Worm (Caenorhabditis elegans) whole organism, L1 larva: ENCODE data around the gene set-25.

Experiments
- C34B4.2 ChIP-seq: sonication (generic microtip); optimal IDR thresholded peaks from 2 replicates; lab custom pipeline; 2017; ENCODE audit warnings: mild to moderate bottlenecking, missing genetic modification characterization, missing compliant biosample characterization
- F16B12.6 ChIP-seq: fragments of 150-350 bp; optimal IDR thresholded peaks from 2 replicates; lab custom pipeline; 2014; ENCODE audit warnings: missing biosample characterization, missing genetic modification characterization
- Y116A8C.19 ChIP-seq: sonication (generic microtip); optimal IDR thresholded peaks from 2 replicates; lab custom pipeline; 2016; ENCODE audit warnings: missing compliant biosample characterization, missing genetic modification characterization, borderline replicate concordance
- aha-1 ChIP-seq: fragments of 150-350 bp; optimal IDR thresholded peaks from 2 replicates; lab custom pipeline; 2014; ENCODE audit warnings: missing biosample characterization, missing genetic modification characterization
- alr-1 ChIP-seq: fragments of 200-800 bp; sonication (Bioruptor generic); optimal IDR thresholded peaks from 2 replicates; lab custom pipeline; 2018; ENCODE audit warnings: borderline replicate concordance, mild to moderate bottlenecking, missing genetic modification characterization, missing compliant biosample characterization
- ama-1 ChIP-seq: fragments of 150-350 bp; optimal IDR thresholded peaks from 2 replicates; lab custom pipeline; 2014
- blmp-1 ChIP-seq: fragments of 150-350 bp; optimal IDR thresholded peaks from 2 replicates; lab custom pipeline; 2014; ENCODE audit warnings: missing biosample characterization, missing genetic modification characterization
- ceh-63 ChIP-seq: fragments of 200-800 bp; sonication (Bioruptor generic); optimal IDR thresholded peaks from 2 replicates; lab custom pipeline; 2018; ENCODE audit warnings: mild to moderate bottlenecking, missing genetic modification characterization, missing compliant biosample characterization
- ceh-82 ChIP-seq, 3 experiments: fragments of 150-350 bp in 1 of 3; sonication (generic microtip) in 2 of 3; optimal IDR thresholded peaks; 2 replicates each; lab custom pipeline; 2014 to 2017; ENCODE audit warnings: missing biosample characterization in 3 of 3, missing genetic modification characterization in 3 of 3
- ceh-90 ChIP-seq: sonication (generic microtip); optimal IDR thresholded peaks from 2 replicates; lab custom pipeline; 2016; ENCODE audit warnings: missing genetic modification characterization, missing compliant biosample characterization
- dsc-1 ChIP-seq: sonication (generic microtip); optimal IDR thresholded peaks from 2 replicates; lab custom pipeline; 2016; ENCODE audit warnings: mild to moderate bottlenecking, missing genetic modification characterization, missing compliant biosample characterization
- efl-1 ChIP-seq, 4 experiments: fragments of 150-350 bp; optimal IDR thresholded peaks in 3 of 4; peaks in 1 of 4; 1 replicate in 1 of 4; 2 replicates in 3 of 4; lab custom pipeline; 2014; ENCODE audit warnings: missing biosample characterization in 2 of 4, missing genetic modification characterization in 2 of 4, missing genetic modification reagents in 2 of 4
- efl-3 ChIP-seq: fragments of 200-800 bp; sonication (Bioruptor generic); optimal IDR thresholded peaks from 2 replicates; lab custom pipeline; 2018; ENCODE audit warnings: mild to moderate bottlenecking, missing genetic modification characterization, missing compliant biosample characterization
- egl-13 ChIP-seq: sonication (generic microtip); optimal IDR thresholded peaks from 2 replicates; lab custom pipeline; 2016; ENCODE audit warnings: missing genotype, missing genetic modification reagents, missing genetic modification characterization, missing compliant biosample characterization
- egl-27 ChIP-seq, 2 experiments: fragments of 150-350 bp in 1 of 2; sonication (generic microtip); optimal IDR thresholded peaks; 3 replicates each; lab custom pipeline; 2017 to 2018; ENCODE audit warnings: missing biosample characterization in 2 of 2, missing genetic modification characterization in 2 of 2, missing genetic modification reagents in 2 of 2
- elt-2 ChIP-seq: sonication (generic microtip); optimal IDR thresholded peaks from 2 replicates; lab custom pipeline; 2016; ENCODE audit warnings: missing genetic modification characterization, mild to moderate bottlenecking, inconsistent platforms, missing compliant biosample characterization, missing genetic modification reagents
- fkh-10 ChIP-seq: sonication (generic microtip); optimal IDR thresholded peaks from 2 replicates; lab custom pipeline; 2017; ENCODE audit warnings: missing biosample characterization, missing genetic modification reagents, missing genetic modification characterization
- fos-1 ChIP-seq: fragments of 150-350 bp; optimal IDR thresholded peaks from 2 replicates; lab custom pipeline; 2014; ENCODE audit warnings: missing biosample characterization, missing genetic modification characterization
- grh-1 ChIP-seq: fragments of 200-800 bp; sonication (Bioruptor generic); IDR thresholded peaks from 2 replicates; pipeline ENCODE4 v1.3.6; 2022; ENCODE audit warnings: missing genetic modification reagents, missing genetic modification characterization, missing compliant biosample characterization
- hlh-17 ChIP-seq: fragments of 200-800 bp; sonication (Bioruptor generic); optimal IDR thresholded peaks from 2 replicates; lab custom pipeline; 2018; ENCODE audit warnings: missing genetic modification characterization, mild to moderate bottlenecking, missing compliant biosample characterization, moderate library complexity, borderline replicate concordance
- isw-1 ChIP-seq: fragments of 200-800 bp; sonication (Bioruptor generic); IDR thresholded peaks from 2 replicates; pipeline ENCODE4 v1.3.6; 2022; ENCODE audit warnings: missing genetic modification characterization, missing compliant biosample characterization
- lin-13 ChIP-seq: fragments of 150-350 bp; optimal IDR thresholded peaks from 2 replicates; lab custom pipeline; 2014; ENCODE audit warnings: missing biosample characterization, missing genetic modification reagents, missing genetic modification characterization
- lin-14 ChIP-seq: fragments of 200-800 bp; sonication (Bioruptor generic); optimal IDR thresholded peaks from 2 replicates; lab custom pipeline; 2018; ENCODE audit warnings: mild to moderate bottlenecking, missing genetic modification characterization, moderate library complexity, missing compliant biosample characterization
- lin-15B ChIP-seq: fragments of 150-350 bp; sonication (generic microtip); optimal IDR thresholded peaks from 3 replicates; lab custom pipeline; 2014; ENCODE audit warnings: missing biosample characterization, missing genetic modification characterization
- lin-35 ChIP-seq, 2 experiments: fragments of 150-350 bp; optimal IDR thresholded peaks; 2 replicates each; lab custom pipeline; 2014; ENCODE audit warnings: missing biosample characterization in 2 of 2, missing genetic modification characterization in 2 of 2, missing genetic modification reagents in 2 of 2
- lin-39 ChIP-seq: fragments of 150-350 bp; optimal IDR thresholded peaks from 2 replicates; lab custom pipeline; 2014; ENCODE audit warnings: missing biosample characterization, missing genetic modification reagents, missing genetic modification characterization
- lir-3 ChIP-seq: sonication (generic microtip); optimal IDR thresholded peaks from 2 replicates; lab custom pipeline; 2016; ENCODE audit warnings: mild to moderate bottlenecking, missing genetic modification characterization, moderate library complexity, missing compliant biosample characterization; ENCODE audit not compliant: poor library complexity
- mdl-1 ChIP-seq, 2 experiments: fragments of 150-350 bp; optimal IDR thresholded peaks; 2 replicates each; lab custom pipeline; 2014 to 2017; ENCODE audit warnings: missing biosample characterization in 2 of 2, missing genetic modification characterization in 2 of 2, inconsistent platforms in 1 of 2
- mef-2 ChIP-seq: fragments of 150-350 bp; optimal IDR thresholded peaks from 2 replicates; lab custom pipeline; 2014; ENCODE audit warnings: missing biosample characterization, missing genetic modification characterization
- nhr-11 ChIP-seq: fragments of 150-350 bp; optimal IDR thresholded peaks from 2 replicates; lab custom pipeline; 2014; ENCODE audit warnings: missing biosample characterization, missing genetic modification characterization
- nhr-19 ChIP-seq: fragments of 200-800 bp; sonication (Bioruptor generic); conservative IDR thresholded peaks from 2 replicates; pipeline ENCODE4 v1.3.6; 2022; ENCODE audit warnings: missing genetic modification characterization, missing compliant biosample characterization
- nhr-20 ChIP-seq: sonication (generic microtip); optimal IDR thresholded peaks from 2 replicates; lab custom pipeline; 2016; ENCODE audit warnings: mild to moderate bottlenecking, missing genetic modification characterization, missing compliant biosample characterization
- nhr-237 ChIP-seq: fragments of 150-350 bp; optimal IDR thresholded peaks from 2 replicates; lab custom pipeline; 2014; ENCODE audit warnings: missing biosample characterization, missing genetic modification characterization
- nhr-28 ChIP-seq: fragments of 150-350 bp; optimal IDR thresholded peaks from 2 replicates; lab custom pipeline; 2014; ENCODE audit warnings: missing biosample characterization, missing genetic modification characterization
- nhr-71 ChIP-seq: sonication (generic microtip); optimal IDR thresholded peaks from 2 replicates; lab custom pipeline; 2016; ENCODE audit warnings: mild to moderate bottlenecking, missing genetic modification characterization, moderate library complexity, missing compliant biosample characterization
- nhr-77 ChIP-seq: fragments of 150-350 bp; optimal IDR thresholded peaks from 2 replicates; lab custom pipeline; 2014; ENCODE audit warnings: missing biosample characterization, missing genetic modification characterization
- nhr-84 ChIP-seq: sonication (generic microtip); optimal IDR thresholded peaks from 2 replicates; lab custom pipeline; 2017; ENCODE audit warnings: missing biosample characterization, missing genetic modification characterization
- nhr-85 ChIP-seq: sonication (generic microtip); peaks from one replicate; lab custom pipeline; 2016; ENCODE audit warnings: missing genetic modification characterization, inconsistent platforms, missing compliant biosample characterization
- nhr-90 ChIP-seq: sonication (generic microtip); optimal IDR thresholded peaks from 2 replicates; lab custom pipeline; 2016; ENCODE audit warnings: mild to moderate bottlenecking, missing genetic modification characterization, missing compliant biosample characterization; ENCODE audit not compliant: poor library complexity
- pqm-1 ChIP-seq: sonication (generic microtip); optimal IDR thresholded peaks from 3 replicates; lab custom pipeline; 2017; ENCODE audit warnings: missing biosample characterization, missing genetic modification characterization
- rnt-1 ChIP-seq: sonication (generic microtip); optimal IDR thresholded peaks from 2 replicates; lab custom pipeline; 2016; ENCODE audit warnings: mild to moderate bottlenecking, missing genetic modification characterization, moderate library complexity, missing compliant biosample characterization
- skn-1 ChIP-seq: fragments of 150-350 bp; optimal IDR thresholded peaks from 2 replicates; lab custom pipeline; 2014; ENCODE audit warnings: missing biosample characterization, missing genetic modification characterization
- snpc-4 ChIP-seq: fragments of 150-350 bp; optimal IDR thresholded peaks from 2 replicates; lab custom pipeline; 2014; ENCODE audit warnings: missing biosample characterization, missing genetic modification characterization
- sptf-1 ChIP-seq: fragments of 150-350 bp; optimal IDR thresholded peaks from 2 replicates; lab custom pipeline; 2014; ENCODE audit warnings: missing biosample characterization, missing genetic modification characterization
- sup-37 ChIP-seq: fragments of 200-800 bp; sonication (Bioruptor generic); optimal IDR thresholded peaks from 2 replicates; lab custom pipeline; 2018; ENCODE audit warnings: mild to moderate bottlenecking, missing genetic modification characterization, missing compliant biosample characterization
- swsn-7 ChIP-seq: sonication (generic microtip); optimal IDR thresholded peaks from 2 replicates; lab custom pipeline; 2016; ENCODE audit warnings: missing genetic modification characterization, missing compliant biosample characterization
- tbx-2 ChIP-seq: sonication (generic microtip); optimal IDR thresholded peaks from 2 replicates; lab custom pipeline; 2016; ENCODE audit warnings: missing genetic modification characterization, missing compliant biosample characterization
- unc-130 ChIP-seq: fragments of 150-350 bp; optimal IDR thresholded peaks from 2 replicates; lab custom pipeline; 2017; ENCODE audit warnings: missing biosample characterization, missing genetic modification characterization, inconsistent platforms
- unc-30 ChIP-seq: sonication (generic microtip); optimal IDR thresholded peaks from 2 replicates; lab custom pipeline; 2017; ENCODE audit warnings: missing biosample characterization, missing genetic modification characterization
- unc-62 ChIP-seq: fragments of 150-350 bp; optimal IDR thresholded peaks from 2 replicates; lab custom pipeline; 2014; ENCODE audit warnings: missing biosample characterization, missing genetic modification reagents, missing genetic modification characterization
- unc-86 ChIP-seq: sonication (generic microtip); optimal IDR thresholded peaks from 2 replicates; lab custom pipeline; 2016; ENCODE audit warnings: missing genetic modification characterization, missing compliant biosample characterization
- vab-15 ChIP-seq: sonication (generic microtip); optimal IDR thresholded peaks from 2 replicates; lab custom pipeline; 2017; ENCODE audit warnings: missing genotype, mild to moderate bottlenecking, missing genetic modification characterization, missing compliant biosample characterization
- xbp-1 ChIP-seq: sonication (generic microtip); optimal IDR thresholded peaks from 2 replicates; lab custom pipeline; 2016; ENCODE audit warnings: missing genetic modification characterization, missing compliant biosample characterization

Gene set-25

ce11 chrIII:13268856-13269255 lies 24.0 kb downstream of the set-25 start, which contains the start of gene cpf-2:
cpf-2 (minus strand) TSS chrIII:13268883.
- TF ChIP-seq xbp-1, result peak; percentile 83
- TF ChIP-seq snpc-4 (tag; lab: Kevin White, UChicago), result peak; percentile 78
- peak; percentile 62 for TF ChIP-seq blmp-1
- no peak for TF ChIP-seq aha-1 (tag; lab: Kevin White, UChicago)
- no peak for TF ChIP-seq unc-62
- peak; percentile 84 for TF ChIP-seq swsn-7 (tag; lab: Kevin White, UChicago)
- peak; percentile 72 for TF ChIP-seq egl-13 (tag; lab: Kevin White, UChicago)
- peak; percentile 72 for TF ChIP-seq lir-3 (tag; lab: Kevin White, UChicago)
- TF ChIP-seq hlh-17 (GFP tag; lab: Kevin White, UChicago), result no peak
- peak; percentile 1 for TF ChIP-seq lin-15B (tag; lab: Kevin White, UChicago)
- peak in 1 of 2 experiments; percentile 58 for TF ChIP-seq mdl-1 (tag; optimal IDR thresholded peaks at IDR 0.05; lab: Kevin White, UChicago)
- no peak for TF ChIP-seq efl-3 (GFP tag; lab: Kevin White, UChicago)
- no peak for TF ChIP-seq unc-30 (tag; lab: Kevin White, UChicago)
- peak; percentile 46 for TF ChIP-seq vab-15 (tag; lab: Kevin White, UChicago)
- no peak for TF ChIP-seq alr-1
- peak; percentile 91 for TF ChIP-seq nhr-85 (tag; lab: Kevin White, UChicago)
- TF ChIP-seq elt-2 (tag; lab: Kevin White, UChicago), result peak; percentile 42
- TF ChIP-seq mef-2 (tag; lab: Kevin White, UChicago), result no peak
- TF ChIP-seq grh-1 (GFP tag; lab: Robert Waterston, UW), result peak; percentile 70
- TF ChIP-seq nhr-90, result peak; percentile 84
- peak; percentile 66 for TF ChIP-seq lin-13 (GFP tag; lab: Kevin White, UChicago)
- TF ChIP-seq egl-27 (tag; optimal IDR thresholded peaks at IDR 0.05; lab: Kevin White, UChicago), result no peak
- TF ChIP-seq F16B12.6 (tag; lab: Kevin White, UChicago), result peak; percentile 46
- peak; percentile 91 for TF ChIP-seq nhr-71 (tag; lab: Kevin White, UChicago)
- TF ChIP-seq tbx-2 (tag; lab: Kevin White, UChicago), result peak; percentile 83
- TF ChIP-seq ceh-90, result peak; percentile 31
- TF ChIP-seq nhr-20 (tag; lab: Kevin White, UChicago), result peak; percentile 81
- TF ChIP-seq rnt-1 (tag; lab: Kevin White, UChicago), result peak; percentile 92
- TF ChIP-seq unc-86, result peak; percentile 86
- TF ChIP-seq skn-1, result peak; percentile 80
- TF ChIP-seq efl-1 (optimal IDR thresholded peaks at IDR 0.05; lab: Kevin White, UChicago), result peak; percentile 77 to 80
- peak; percentile 73 to 97 for TF ChIP-seq efl-1 (GFP tag; optimal IDR thresholded peaks at IDR 0.05 in 1 of 2; lab: Kevin White, UChicago)
- TF ChIP-seq nhr-84 (tag; lab: Kevin White, UChicago), result no peak
- TF ChIP-seq unc-130 (tag; lab: Kevin White, UChicago), result peak; percentile 82
- TF ChIP-seq C34B4.2 (tag; lab: Kevin White, UChicago), result no peak
- TF ChIP-seq sptf-1 (tag; lab: Kevin White, UChicago), result no peak
- TF ChIP-seq ama-1 (lab: Kevin White, UChicago), result no peak
- TF ChIP-seq ceh-63 (GFP tag; lab: Kevin White, UChicago), result no peak
- TF ChIP-seq dsc-1 (tag; lab: Kevin White, UChicago), result peak; percentile 86
- TF ChIP-seq fkh-10 (GFP tag; lab: Kevin White, UChicago), result peak; percentile 30
- no peak for TF ChIP-seq fos-1 (tag; lab: Kevin White, UChicago)
- TF ChIP-seq Y116A8C.19, result no peak
- peak; percentile 73 for TF ChIP-seq nhr-19 (GFP tag; lab: Robert Waterston, UW)
- TF ChIP-seq lin-39 (tag; lab: Kevin White, UChicago), result peak; percentile 55
- peak; percentile 61 to 83 (median 69) for TF ChIP-seq ceh-82 (tag; optimal IDR thresholded peaks at IDR 0.05; lab: Kevin White, UChicago)
- TF ChIP-seq nhr-11 (tag; lab: Kevin White, UChicago), result no peak
- TF ChIP-seq sup-37 (GFP tag; lab: Kevin White, UChicago), result no peak
- no peak for TF ChIP-seq nhr-28 (tag; lab: Kevin White, UChicago)
- TF ChIP-seq pqm-1 (tag; lab: Kevin White, UChicago), result no peak
- peak; percentile 65 for TF ChIP-seq isw-1
- TF ChIP-seq lin-35 (GFP tag; optimal IDR thresholded peaks at IDR 0.05; lab: Kevin White, UChicago), result peak; percentile 69 to 77
- no peak for TF ChIP-seq nhr-237 (tag; lab: Kevin White, UChicago)
- peak; percentile 74 for TF ChIP-seq lin-14
- peak; percentile 13 for TF ChIP-seq nhr-77
